Fruit fly (Drosophila melanogaster) whole organism, prepupa: ENCODE results near the gene syd.
A peak's percentile ranks its signal among the peaks of the same experiment; 100 is the strongest.

Experiments
- Blimp-1 ChIP-seq: fragments of 200-800 bp; sonication (Bioruptor generic); optimal IDR thresholded peaks from 3 replicates; lab custom pipeline; 2017; ENCODE audit warnings: missing biosample characterization, missing genetic modification characterization, mild to moderate bottlenecking, moderate library complexity, missing genetic modification reagents
- CG10631 ChIP-seq: fragments of 200-800 bp; sonication (Bioruptor generic); optimal IDR thresholded peaks from 2 replicates; lab custom pipeline; 2016; ENCODE audit warnings: missing biosample characterization, missing genetic modification characterization
- CG10669 ChIP-seq: fragments of 200-800 bp; sonication (Bioruptor generic); optimal IDR thresholded peaks from 3 replicates; lab custom pipeline; 2018; ENCODE audit warnings: missing biosample characterization, mild to moderate bottlenecking, missing genetic modification characterization, moderate library complexity
- CG11902 ChIP-seq: fragments of 200-800 bp; sonication (Bioruptor generic); optimal IDR thresholded peaks from 3 replicates; lab custom pipeline; 2016; ENCODE audit warnings: missing biosample characterization, missing genetic modification characterization
- CG15336 ChIP-seq: fragments of 200-800 bp; sonication (Bioruptor generic); IDR thresholded peaks from 2 replicates; pipeline ENCODE4 v1.3.6; 2022; ENCODE audit warnings: missing biosample characterization, missing genetic modification characterization
- CG16779 ChIP-seq: fragments of 200-800 bp; sonication (Bioruptor generic); optimal IDR thresholded peaks from 3 replicates; lab custom pipeline; 2017; ENCODE audit warnings: missing biosample characterization, mild to moderate bottlenecking, missing genetic modification characterization
- CG31627 ChIP-seq: fragments of 200-800 bp; sonication (Bioruptor generic); optimal IDR thresholded peaks from 3 replicates; lab custom pipeline; 2016; ENCODE audit warnings: missing biosample characterization, missing genetic modification characterization
- CG32006 ChIP-seq: fragments of 200-800 bp; sonication (Bioruptor generic); optimal IDR thresholded peaks from 3 replicates; lab custom pipeline; 2017; ENCODE audit warnings: missing biosample characterization, mild to moderate bottlenecking, missing genetic modification characterization
- CG6163 ChIP-seq: fragments of 200-800 bp; sonication (Bioruptor generic); IDR thresholded peaks from 3 replicates; pipeline ENCODE4 v1.3.6; 2022; ENCODE audit warnings: missing biosample characterization, missing genetic modification characterization
- CG6792 ChIP-seq: fragments of 200-800 bp; sonication (Bioruptor generic); optimal IDR thresholded peaks from 3 replicates; lab custom pipeline; 2016; ENCODE audit warnings: missing biosample characterization, missing genetic modification characterization
- CG6808 ChIP-seq: fragments of 200-800 bp; sonication (Bioruptor generic); optimal IDR thresholded peaks from 3 replicates; lab custom pipeline; 2017; ENCODE audit warnings: missing biosample characterization, missing genetic modification characterization, mild to moderate bottlenecking, moderate library complexity, missing genetic modification reagents
- CG6854 ChIP-seq: fragments of 200-800 bp; sonication (Bioruptor generic); optimal IDR thresholded peaks from 2 replicates; lab custom pipeline; 2017; ENCODE audit warnings: missing biosample characterization, mild to moderate bottlenecking, missing genetic modification characterization
- CG7368 ChIP-seq: fragments of 200-800 bp; sonication (Bioruptor generic); optimal IDR thresholded peaks from 3 replicates; lab custom pipeline; 2016; ENCODE audit warnings: missing biosample characterization, missing genetic modification characterization
- CG8119 ChIP-seq: fragments of 200-800 bp; sonication (Bioruptor generic); IDR thresholded peaks from 3 replicates; pipeline ENCODE4 v1.3.6; 2022; ENCODE audit warnings: missing biosample characterization, missing genetic modification characterization
- CG8632 ChIP-seq: fragments of 200-800 bp; sonication (Bioruptor generic); optimal IDR thresholded peaks from 3 replicates; lab custom pipeline; 2016; ENCODE audit warnings: missing biosample characterization, missing genetic modification characterization
- CG9139 ChIP-seq: fragments of 200-800 bp; sonication (Bioruptor generic); optimal IDR thresholded peaks from 3 replicates; lab custom pipeline; 2017; ENCODE audit warnings: missing biosample characterization, mild to moderate bottlenecking, missing genetic modification characterization
- Eip78C ChIP-seq: fragments of 200-800 bp; sonication (Bioruptor generic); peaks from one replicate; lab custom pipeline; 2016; ENCODE audit warnings: missing biosample characterization, missing genetic modification characterization
- Gug ChIP-seq: fragments of 200-800 bp; sonication (Bioruptor generic); IDR thresholded peaks from 2 replicates; pipeline ENCODE4 v1.3.6; 2022; ENCODE audit warnings: missing biosample characterization, missing genetic modification characterization
- Hr4 ChIP-seq: fragments of 200-800 bp; sonication (Bioruptor generic); optimal IDR thresholded peaks from 3 replicates; lab custom pipeline; 2016; ENCODE audit warnings: missing biosample characterization, missing genetic modification characterization
- Lpt ChIP-seq: fragments of 200-800 bp; sonication (Bioruptor generic); optimal IDR thresholded peaks from 3 replicates; lab custom pipeline; 2016; ENCODE audit warnings: missing biosample characterization, missing genetic modification characterization
- Sox102F ChIP-seq: fragments of 200-800 bp; sonication (Bioruptor generic); optimal IDR thresholded peaks from 2 replicates; lab custom pipeline; 2016; ENCODE audit warnings: missing biosample characterization, mild to moderate bottlenecking, missing genetic modification characterization
- Sox14 ChIP-seq: fragments of 200-800 bp; sonication (Bioruptor generic); optimal IDR thresholded peaks from 3 replicates; lab custom pipeline; 2016; ENCODE audit warnings: missing biosample characterization, missing genetic modification characterization
- Sox15 ChIP-seq: fragments of 200-800 bp; sonication (Bioruptor generic); optimal IDR thresholded peaks from 3 replicates; lab custom pipeline; 2016; ENCODE audit warnings: missing biosample characterization, missing genetic modification characterization
- achi ChIP-seq: fragments of 200-800 bp; sonication (Bioruptor generic); optimal IDR thresholded peaks from 3 replicates; lab custom pipeline; 2016; ENCODE audit warnings: missing biosample characterization, missing genetic modification characterization
- dac ChIP-seq: fragments of 200-800 bp; sonication (Bioruptor generic); optimal IDR thresholded peaks from 2 replicates; lab custom pipeline; 2017; ENCODE audit warnings: missing biosample characterization, mild to moderate bottlenecking, missing genetic modification characterization
- esn ChIP-seq: fragments of 200-800 bp; sonication (Bioruptor generic); optimal IDR thresholded peaks from 2 replicates; lab custom pipeline; 2016; ENCODE audit warnings: missing biosample characterization, mild to moderate bottlenecking, missing genetic modification characterization, moderate library complexity
- fd85E ChIP-seq: fragments of 200-800 bp; sonication (Bioruptor generic); optimal IDR thresholded peaks from 3 replicates; lab custom pipeline; 2016; ENCODE audit warnings: missing biosample characterization, missing genetic modification characterization
- fkh ChIP-seq: fragments of 200-800 bp; sonication (Bioruptor generic); optimal IDR thresholded peaks from 3 replicates; lab custom pipeline; 2017; ENCODE audit warnings: missing biosample characterization, mild to moderate bottlenecking, missing genetic modification characterization, moderate library complexity
- lz ChIP-seq: fragments of 200-800 bp; sonication (Bioruptor generic); optimal IDR thresholded peaks from 3 replicates; lab custom pipeline; 2016; ENCODE audit warnings: missing biosample characterization, missing genetic modification characterization
- pdm3 ChIP-seq: fragments of 200-800 bp; sonication (Bioruptor generic); optimal IDR thresholded peaks from 3 replicates; lab custom pipeline; 2016; ENCODE audit warnings: missing biosample characterization, missing genetic modification characterization
- topi ChIP-seq: fragments of 200-800 bp; sonication (Bioruptor generic); optimal IDR thresholded peaks from 3 replicates; lab custom pipeline; 2016; ENCODE audit warnings: missing biosample characterization, missing genetic modification characterization
- vri ChIP-seq: fragments of 200-800 bp; sonication (Bioruptor generic); optimal IDR thresholded peaks from 3 replicates; lab custom pipeline; 2016; ENCODE audit warnings: missing biosample characterization, mild to moderate bottlenecking, missing genetic modification characterization

syd gene

DNA sequence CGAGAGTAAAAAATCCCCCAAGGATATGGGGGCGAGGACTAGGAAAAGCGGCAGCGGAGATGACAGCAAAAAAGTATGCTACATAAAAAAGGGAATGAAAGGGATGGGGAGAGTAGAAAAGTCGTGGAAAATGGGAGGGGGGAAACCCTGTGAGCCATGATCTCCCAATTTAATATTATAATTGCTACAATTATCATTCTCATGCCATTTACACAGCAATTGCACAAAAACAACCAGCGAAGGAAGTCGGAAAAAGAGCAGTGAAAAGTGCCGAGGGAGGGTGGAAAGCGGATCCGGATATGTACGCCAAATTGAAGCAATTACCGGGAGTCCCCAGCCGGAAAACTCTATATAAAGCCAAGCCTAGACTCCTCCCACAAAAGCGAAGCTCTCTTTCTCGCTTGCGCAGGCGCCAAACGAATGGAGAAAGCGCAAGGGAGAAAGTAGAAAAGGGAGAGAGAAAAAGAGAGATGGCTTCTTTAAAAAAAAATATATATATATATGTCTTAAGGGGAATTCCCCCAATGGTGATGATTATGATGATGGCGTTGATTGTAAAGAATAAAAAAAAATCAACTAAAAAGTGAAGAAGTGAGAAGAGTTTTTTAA, 32.6 kb upstream of the syd start:
- no peak for TF ChIP-seq Blimp-1 (GFP tag; lab: Kevin White, UChicago)
- no peak for TF ChIP-seq Lpt (GFP tag; lab: Kevin White, UChicago)
- TF ChIP-seq vri (GFP tag; lab: Kevin White, UChicago) = no peak
- TF ChIP-seq, all 60 proteins: peak for 0

- TF ChIP-seq CG8632 (GFP tag; lab: Kevin White, UChicago) (no peak), CG8119 (GFP tag; lab: Robert Waterston, UW) (no peak), CG11902 (no peak), CG31627 (GFP tag; lab: Kevin White, UChicago) (no peak), dac (GFP tag; lab: Kevin White, UChicago) (no peak), Sox15 (no peak), CG10631 (no peak), CG9139 (GFP tag; lab: Kevin White, UChicago) (no peak), CG16779 (tag; lab: Kevin White, UChicago) (no peak), CG6808 (no peak)
These were observed 31.3 kb upstream of the syd start for dm6 chr3L:7967203-7967602.

dm6 chr3L:7963549-7963948, 27.6 kb upstream of the syd start:
- TF ChIP-seq CG6163 (GFP tag; lab: Robert Waterston, UW) (no peak), Sox14 (GFP tag; lab: Kevin White, UChicago) (no peak), CG31627 (GFP tag; lab: Kevin White, UChicago) (peak; percentile 17), vri (GFP tag; lab: Kevin White, UChicago) (no peak), CG6854 (GFP tag; lab: Kevin White, UChicago) (no peak), Eip78C (GFP tag; lab: Kevin White, UChicago) (peak; percentile 51), fkh (GFP tag; lab: Kevin White, UChicago) (no peak), CG9139 (GFP tag; lab: Kevin White, UChicago) (no peak), Hr4 (no peak), fd85E (GFP tag; lab: Kevin White, UChicago) (no peak), esn (GFP tag; lab: Kevin White, UChicago) (peak; percentile 23), CG10669 (GFP tag; lab: Kevin White, UChicago) (no peak), Sox102F (no peak), CG32006 (GFP tag; lab: Kevin White, UChicago) (no peak), CG8632 (GFP tag; lab: Kevin White, UChicago) (no peak), pdm3 (no peak)

dm6 chr3L:7963022-7963421, 27.1 kb upstream of the syd start:
- TF ChIP-seq CG6792 (GFP tag; lab: Kevin White, UChicago) = no peak
- no peak for TF ChIP-seq achi (GFP tag; lab: Kevin White, UChicago)
- TF ChIP-seq Sox15 = no peak
- TF ChIP-seq topi (GFP tag; lab: Kevin White, UChicago) = no peak
- no peak for TF ChIP-seq CG15336 (GFP tag; lab: Robert Waterston, UW)
- no peak for TF ChIP-seq CG7368 (GFP tag; lab: Kevin White, UChicago)
- TF ChIP-seq Sox14 (GFP tag; lab: Kevin White, UChicago) = no peak
- no peak for TF ChIP-seq lz (GFP tag; lab: Kevin White, UChicago)
- TF ChIP-seq esn (GFP tag; lab: Kevin White, UChicago) = no peak

- TF ChIP-seq Eip78C (GFP tag; lab: Kevin White, UChicago) (peak; percentile 32), vri (GFP tag; lab: Kevin White, UChicago) (no peak), Gug (GFP tag; lab: Robert Waterston, UW) (no peak), fkh (GFP tag; lab: Kevin White, UChicago) (peak; percentile 85)
These were observed 26.2 kb upstream of the syd start for dm6 chr3L:7961973-7962753.
